Fruit fly (Drosophila melanogaster) whole organism, embryonic: ENCODE measurements around the gene Ifrd1.

Experiments used
- ATbp ChIP-seq: fragments of 200-800 bp; sonication (Bioruptor generic); optimal IDR thresholded peaks from 2 replicates; lab custom pipeline; 2017; ENCODE audit warnings: missing biosample characterization, mild to moderate bottlenecking, missing genetic modification characterization, missing genetic modification reagents
- Adf1 ChIP-seq: fragments of 200-800 bp; sonication (Bioruptor generic); IDR thresholded peaks from 2 replicates; pipeline ENCODE4 v1.3.6; 2022; ENCODE audit warnings: missing biosample characterization, missing genetic modification characterization
- Bdp1 ChIP-seq: fragments of 200-800 bp; sonication (Bioruptor generic); optimal IDR thresholded peaks from 3 replicates; lab custom pipeline; 2016; ENCODE audit warnings: missing biosample characterization, missing genetic modification characterization
- CG12942 ChIP-seq: fragments of 200-800 bp; sonication (Bioruptor generic); optimal IDR thresholded peaks from 3 replicates; lab custom pipeline; 2016; ENCODE audit warnings: missing biosample characterization, missing genetic modification characterization
- CG16815 ChIP-seq: fragments of 200-800 bp; sonication (Bioruptor generic); optimal IDR thresholded peaks from 3 replicates; lab custom pipeline; 2017; ENCODE audit warnings: missing biosample characterization, mild to moderate bottlenecking, missing genetic modification characterization
- CG17361 ChIP-seq: fragments of 200-800 bp; sonication (Bioruptor generic); IDR thresholded peaks from 3 replicates; pipeline ENCODE4 v1.3.6; 2022; ENCODE audit warnings: missing biosample characterization, missing genetic modification characterization
- CG18619 ChIP-seq: fragments of 200-800 bp; sonication (Bioruptor generic); optimal IDR thresholded peaks from 3 replicates; lab custom pipeline; 2017; ENCODE audit warnings: missing biosample characterization, mild to moderate bottlenecking, missing genetic modification characterization
- CG2116 ChIP-seq: fragments of 200-800 bp; sonication (Bioruptor generic); optimal IDR thresholded peaks from 3 replicates; lab custom pipeline; 2018; ENCODE audit warnings: missing biosample characterization, mild to moderate bottlenecking, missing genetic modification characterization
- CG3407 ChIP-seq: fragments of 200-800 bp; sonication (Bioruptor generic); optimal IDR thresholded peaks from 2 replicates; lab custom pipeline; 2018; ENCODE audit warnings: missing biosample characterization, mild to moderate bottlenecking, missing genetic modification characterization
- CG34224 ChIP-seq: fragments of 200-800 bp; sonication (Bioruptor generic); IDR thresholded peaks from 3 replicates; pipeline ENCODE4 v1.3.6; 2022; ENCODE audit warnings: missing biosample characterization, missing genetic modification characterization; ENCODE audit not compliant: partially characterized antibody
- CG34422 ChIP-seq: fragments of 200-800 bp; sonication (Bioruptor generic); IDR thresholded peaks from 3 replicates; pipeline ENCODE4 v1.3.6; 2022; ENCODE audit warnings: missing biosample characterization, missing genetic modification characterization
- CG3838 ChIP-seq: fragments of 200-800 bp; sonication (Bioruptor generic); optimal IDR thresholded peaks from 3 replicates; lab custom pipeline; 2016; ENCODE audit warnings: missing biosample characterization, missing genetic modification characterization
- CG3847 ChIP-seq: fragments of 200-800 bp; sonication (Bioruptor generic); IDR thresholded peaks from 2 replicates; pipeline ENCODE4 v1.3.6; 2022; ENCODE audit warnings: missing biosample characterization, missing genetic modification characterization
- CG4328 ChIP-seq: fragments of 200-800 bp; sonication (Bioruptor generic); optimal IDR thresholded peaks from 3 replicates; lab custom pipeline; 2017; ENCODE audit warnings: missing biosample characterization, missing genetic modification reagents, missing genetic modification characterization
- CG4617 ChIP-seq: fragments of 200-800 bp; sonication (Bioruptor generic); optimal IDR thresholded peaks from 3 replicates; lab custom pipeline; 2016; ENCODE audit warnings: missing biosample characterization, missing genetic modification characterization, borderline replicate concordance
- CG8478 ChIP-seq: fragments of >200 bp; optimal IDR thresholded peaks from 2 replicates; lab custom pipeline; 2018
- CG8924 ChIP-seq: fragments of 200-800 bp; optimal IDR thresholded peaks from 3 replicates; lab custom pipeline; 2019; ENCODE audit warnings: missing biosample characterization, mild to moderate bottlenecking, missing genetic modification characterization, moderate library complexity
- CG9817 ChIP-seq: fragments of 200-800 bp; sonication (Bioruptor generic); optimal IDR thresholded peaks from 2 replicates; lab custom pipeline; 2018; ENCODE audit warnings: missing biosample characterization, mild to moderate bottlenecking, missing genetic modification characterization, moderate library complexity
- Eip74EF ChIP-seq, 2 experiments: fragments of 200-800 bp in 1 of 2; fragments of >200 bp in 1 of 2; sonication (Bioruptor generic) in 1 of 2; optimal IDR thresholded peaks; 2 replicates each; lab custom pipeline; 2017 to 2019; ENCODE audit warnings: missing biosample characterization in 2 of 2, missing genetic modification characterization in 2 of 2, mild to moderate bottlenecking in 1 of 2, moderate library complexity in 1 of 2
- Elba2 ChIP-seq: fragments of 200-800 bp; sonication (Bioruptor generic); optimal IDR thresholded peaks from 3 replicates; lab custom pipeline; 2016; ENCODE audit warnings: missing biosample characterization, missing genetic modification characterization
- Fer3 ChIP-seq: fragments of 200-800 bp; sonication (Bioruptor generic); optimal IDR thresholded peaks from 2 replicates; lab custom pipeline; 2018; ENCODE audit warnings: missing biosample characterization, mild to moderate bottlenecking, missing genetic modification characterization, moderate library complexity
- GATAe ChIP-seq: fragments of 200-800 bp; sonication (Bioruptor generic); conservative IDR thresholded peaks from 2 replicates; pipeline ENCODE4 v1.3.6; 2022; ENCODE audit warnings: missing biosample characterization, missing genetic modification characterization
- MTF-1 ChIP-seq: fragments of 200-800 bp; sonication (Bioruptor generic); optimal IDR thresholded peaks from 2 replicates; lab custom pipeline; 2018; ENCODE audit warnings: missing biosample characterization, mild to moderate bottlenecking, missing genetic modification characterization, borderline replicate concordance
- Oaz ChIP-seq: fragments of 200-800 bp; sonication (Bioruptor generic); IDR thresholded peaks from 2 replicates; pipeline ENCODE4 v1.3.6; 2022; ENCODE audit warnings: missing biosample characterization, missing genetic modification characterization
- Opbp ChIP-seq: fragments of 200-800 bp; sonication (Bioruptor generic); IDR thresholded peaks from 3 replicates; pipeline ENCODE4 v1.3.6; 2022; ENCODE audit warnings: missing biosample characterization, missing genetic modification characterization; ENCODE audit not compliant: partially characterized antibody
- Ssrp ChIP-seq: fragments of 200-800 bp; sonication (Bioruptor generic); optimal IDR thresholded peaks from 2 replicates; lab custom pipeline; 2018; ENCODE audit warnings: missing biosample characterization, mild to moderate bottlenecking, missing genetic modification characterization, moderate library complexity
- Tbp ChIP-seq: fragments of >200 bp; optimal IDR thresholded peaks from 2 replicates; lab custom pipeline; 2018; ENCODE audit warnings: missing biosample characterization, missing genetic modification characterization
- Xrp1 ChIP-seq: fragments of 200-800 bp; sonication (Bioruptor generic); IDR thresholded peaks from 2 replicates; pipeline ENCODE4 v1.3.6; 2022; ENCODE audit warnings: missing biosample characterization, missing genetic modification characterization
- ase ChIP-seq: fragments of 200-800 bp; sonication (Bioruptor generic); IDR thresholded peaks from 3 replicates; pipeline ENCODE4 v1.3.6; 2022; ENCODE audit warnings: missing biosample characterization, missing genetic modification characterization
- ash1 ChIP-seq: fragments of 200-800 bp; sonication (Bioruptor generic); optimal IDR thresholded peaks from 2 replicates; lab custom pipeline; 2018; ENCODE audit warnings: missing biosample characterization, mild to moderate bottlenecking, missing genetic modification characterization
- da ChIP-seq: fragments of 200-800 bp; sonication (Bioruptor generic); optimal IDR thresholded peaks from 2 replicates; lab custom pipeline; 2016; ENCODE audit warnings: missing biosample characterization, missing genetic modification characterization
- dmrt11E ChIP-seq: fragments of 200-800 bp; sonication (Bioruptor generic); optimal IDR thresholded peaks from 3 replicates; lab custom pipeline; 2018; ENCODE audit warnings: missing biosample characterization, mild to moderate bottlenecking, missing genetic modification characterization, moderate library complexity
- gfzf ChIP-seq: fragments of 200-800 bp; sonication (Bioruptor generic); optimal IDR thresholded peaks from 2 replicates; lab custom pipeline; 2016; ENCODE audit warnings: missing biosample characterization, mild to moderate bottlenecking, missing genetic modification characterization, moderate library complexity
- h ChIP-seq: fragments of >200 bp; optimal IDR thresholded peaks from 2 replicates; lab custom pipeline; 2017
- hb ChIP-seq: fragments of 200-800 bp; sonication (Bioruptor generic); IDR thresholded peaks from 3 replicates; pipeline ENCODE4 v1.3.6; 2022; ENCODE audit warnings: missing biosample characterization, missing genetic modification characterization; ENCODE audit not compliant: partially characterized antibody
- hkb ChIP-seq, 2 experiments: fragments of 200-800 bp in 1 of 2; fragments of >200 bp in 1 of 2; sonication (Bioruptor generic) in 1 of 2; IDR thresholded peaks in 1 of 2; optimal IDR thresholded peaks in 1 of 2; 2 replicates each; pipeline versions ENCODE4 v1.3.6 to Lab custom; 2017 to 2022; ENCODE audit warnings: missing biosample characterization in 1 of 2, missing genetic modification characterization in 1 of 2
- knrl ChIP-seq: fragments of 200-800 bp; sonication (Bioruptor generic); IDR thresholded peaks from 3 replicates; pipeline ENCODE4 v1.3.6; 2022; ENCODE audit warnings: missing biosample characterization, missing genetic modification characterization; ENCODE audit not compliant: partially characterized antibody
- lola ChIP-seq, 3 experiments: fragments of >200 bp in 2 of 3; fragments of 200-800 bp in 1 of 3; sonication (Bioruptor generic) in 1 of 3; optimal IDR thresholded peaks; 2 replicates each; lab custom pipeline; 2017 to 2019; ENCODE audit warnings: missing biosample characterization in 3 of 3, missing genetic modification characterization in 3 of 3, mild to moderate bottlenecking in 1 of 3, moderate library complexity in 1 of 3
- mam ChIP-seq: fragments of 200-800 bp; sonication (Bioruptor generic); optimal IDR thresholded peaks from 3 replicates; lab custom pipeline; 2016; ENCODE audit warnings: missing biosample characterization, missing genetic modification characterization
- odd ChIP-seq: fragments of 200-800 bp; sonication (Bioruptor generic); optimal IDR thresholded peaks from 2 replicates; lab custom pipeline; 2017; ENCODE audit warnings: missing biosample characterization, mild to moderate bottlenecking, missing genetic modification characterization
- onecut ChIP-seq: fragments of 200-800 bp; sonication (Bioruptor generic); IDR thresholded peaks from 2 replicates; pipeline ENCODE4 v1.3.6; 2022; ENCODE audit warnings: missing biosample characterization, missing genetic modification characterization
- pho ChIP-seq: fragments of 200-800 bp; sonication (Bioruptor generic); optimal IDR thresholded peaks from 2 replicates; lab custom pipeline; 2016; ENCODE audit warnings: missing biosample characterization, missing genetic modification characterization
- pum ChIP-seq: fragments of 200-800 bp; sonication (Bioruptor generic); optimal IDR thresholded peaks from 2 replicates; lab custom pipeline; 2016; ENCODE audit warnings: missing biosample characterization, missing genetic modification characterization
- sd ChIP-seq: fragments of 200-800 bp; sonication (Bioruptor generic); optimal IDR thresholded peaks from 3 replicates; lab custom pipeline; 2018; ENCODE audit warnings: missing biosample characterization, mild to moderate bottlenecking, missing genetic modification characterization, moderate library complexity
- seq ChIP-seq: fragments of 200-800 bp; sonication (Bioruptor generic); IDR thresholded peaks from 2 replicates; pipeline ENCODE4 v1.3.6; 2022; ENCODE audit warnings: missing biosample characterization, missing genetic modification characterization
- slp2 ChIP-seq: fragments of 200-800 bp; sonication (Bioruptor generic); optimal IDR thresholded peaks from 2 replicates; lab custom pipeline; 2016; ENCODE audit warnings: missing biosample characterization, missing genetic modification characterization
- sna ChIP-seq: fragments of 200-800 bp; sonication (Bioruptor generic); IDR thresholded peaks from 2 replicates; pipeline ENCODE4 v1.3.6; 2022; ENCODE audit warnings: missing biosample characterization, missing genetic modification characterization; ENCODE audit not compliant: partially characterized antibody
- ssp ChIP-seq: fragments of 200-800 bp; sonication (Bioruptor generic); IDR thresholded peaks from 2 replicates; pipeline ENCODE4 v1.3.6; 2022; ENCODE audit warnings: missing biosample characterization, missing genetic modification characterization
- wor ChIP-seq: fragments of 200-800 bp; sonication (Bioruptor generic); IDR thresholded peaks from 2 replicates; pipeline ENCODE4 v1.3.6; 2022; ENCODE audit warnings: missing biosample characterization, missing genetic modification characterization
- z ChIP-seq: fragments of 200-800 bp; sonication (Bioruptor generic); IDR thresholded peaks from 3 replicates; pipeline ENCODE4 v1.3.6; 2022; ENCODE audit warnings: missing biosample characterization, missing genetic modification characterization

Gene Ifrd1

dm6 chr2L:2878188-2878587 is 3.9 kb upstream of the Ifrd1 start, which contains the start of the genes Prx6a and Sbat (continued):
- TF ChIP-seq CG4617 (GFP tag; lab: Kevin White, UChicago), result peak; percentile 58
- TF ChIP-seq seq (GFP tag; lab: Robert Waterston, UW), result no peak
- peak; percentile 77 for TF ChIP-seq pum
- no peak for TF ChIP-seq hb (GFP tag; lab: Robert Waterston, UW)
- TF ChIP-seq dmrt11E (tag; lab: Kevin White, UChicago), result peak; percentile 65
- peak; percentile 71 for TF ChIP-seq CG3847
- TF ChIP-seq ash1 (GFP tag; lab: Kevin White, UChicago), result no peak
- peak; percentile 57 for TF ChIP-seq Bdp1 (GFP tag; lab: Kevin White, UChicago)
- no peak for TF ChIP-seq z
- peak; percentile 66 for TF ChIP-seq CG12942 (GFP tag; lab: Kevin White, UChicago)
- TF ChIP-seq Adf1 (GFP tag; lab: Robert Waterston, UW), result no peak
- TF ChIP-seq pho (GFP tag; lab: Kevin White, UChicago), result peak; percentile 70
- peak; percentile 52; the same call in 1 of the 3 replicates for TF ChIP-seq ase (GFP tag; lab: Robert Waterston, UW)
- peak; percentile 75 for TF ChIP-seq Fer3 (tag; lab: Kevin White, UChicago)
- peak; percentile 57 for TF ChIP-seq slp2 (GFP tag; lab: Kevin White, UChicago)
- TF ChIP-seq Opbp (GFP tag; lab: Robert Waterston, UW), result no peak
- TF ChIP-seq onecut (GFP tag; lab: Robert Waterston, UW), result peak; percentile 21; the same call in 1 of the 2 replicates
- peak; percentile 69 for TF ChIP-seq CG2116 (GFP tag; lab: Kevin White, UChicago)
- peak; percentile 11 for TF ChIP-seq gfzf (GFP tag; lab: Kevin White, UChicago)
- TF ChIP-seq Tbp (GFP tag; lab: Kevin White, UChicago), result no peak
- TF ChIP-seq sna (GFP tag; lab: Robert Waterston, UW), result no peak
- TF ChIP-seq da (GFP tag; lab: Kevin White, UChicago), result peak; percentile 53
- TF ChIP-seq ssp (GFP tag; lab: Robert Waterston, UW), result peak; percentile 58
- TF ChIP-seq knrl (GFP tag; lab: Robert Waterston, UW), result peak; percentile 65
- TF ChIP-seq CG18619 (GFP tag; lab: Kevin White, UChicago), result peak; percentile 44
- TF ChIP-seq CG17361 (GFP tag; lab: Robert Waterston, UW), result peak; percentile 64
- peak; percentile 79 for TF ChIP-seq Xrp1 (GFP tag; lab: Robert Waterston, UW)
- peak; percentile 83 for TF ChIP-seq mam (GFP tag; lab: Kevin White, UChicago)
- peak; percentile 48 for TF ChIP-seq CG16815 (GFP tag; lab: Kevin White, UChicago)
- TF ChIP-seq CG34422, result peak; percentile 83
- no peak for TF ChIP-seq MTF-1 (GFP tag; lab: Kevin White, UChicago)
- TF ChIP-seq CG4328, result peak; percentile 62
- no peak; the same call in 1 of the 2 replicates for TF ChIP-seq GATAe (GFP tag; lab: Robert Waterston, UW)
- TF ChIP-seq CG8924, result peak; percentile 59
- TF ChIP-seq Oaz (GFP tag; lab: Robert Waterston, UW), result 0 out of 2 replicates have a peak, but pooled peaks have one; percentile 20
- TF ChIP-seq CG9817, result peak; percentile 85
- peak; percentile 4 for TF ChIP-seq ATbp (GFP tag; lab: Kevin White, UChicago)
- peak; percentile 46 for TF ChIP-seq sd (tag; lab: Kevin White, UChicago)
- peak; percentile 4 for TF ChIP-seq CG3838 (GFP tag; lab: Kevin White, UChicago)
- TF ChIP-seq Elba2 (GFP tag; lab: Kevin White, UChicago), result no peak
- peak; percentile 60 for TF ChIP-seq Ssrp (tag; lab: Kevin White, UChicago)
- TF ChIP-seq hkb (optimal IDR thresholded peaks at IDR 0.05; lab: Kevin White, UChicago), result peak; percentile 45
- peak; percentile 51; the same call in 1 of the 2 replicates for TF ChIP-seq hkb (GFP tag; IDR thresholded peaks at IDR 0.05; lab: Robert Waterston, UW)
- peak in 1 of 3 experiments; percentile 70 for TF ChIP-seq lola (GFP tag; optimal IDR thresholded peaks at IDR 0.05; lab: Kevin White, UChicago)
- no peak for TF ChIP-seq CG34224 (GFP tag; lab: Robert Waterston, UW)
- peak; percentile 29; the same call in 1 of the 2 replicates for TF ChIP-seq wor (GFP tag; lab: Robert Waterston, UW)
- no peak for TF ChIP-seq h
- TF ChIP-seq Eip74EF (GFP tag; optimal IDR thresholded peaks at IDR 0.05; lab: Kevin White, UChicago), result no peak
- TF ChIP-seq CG8478 (lab: Kevin White, UChicago), result peak; percentile 88
- TF ChIP-seq CG3407, result no peak
- peak; percentile 33 for TF ChIP-seq odd
